Fruit fly (Drosophila melanogaster) whole organism, embryonic: ENCODE results near the gene CG31102.
A peak's percentile ranks its signal among the peaks of the same experiment; 100 is the strongest.

ENCODE experiments used
- ATbp ChIP-seq: fragments of 200-800 bp; sonication (Bioruptor generic); optimal IDR thresholded peaks from 2 replicates; lab custom pipeline; 2017; ENCODE audit warnings: missing biosample characterization, mild to moderate bottlenecking, missing genetic modification characterization, missing genetic modification reagents
- Abd-B ChIP-seq: fragments of 200-800 bp; sonication (Bioruptor generic); optimal IDR thresholded peaks from 2 replicates; lab custom pipeline; 2018; ENCODE audit warnings: missing biosample characterization, mild to moderate bottlenecking, missing genetic modification characterization, moderate library complexity
- BEAF-32 ChIP-seq: fragments of 200-800 bp; sonication (Bioruptor generic); optimal IDR thresholded peaks from 3 replicates; lab custom pipeline; 2017; ENCODE audit warnings: missing biosample characterization, missing genetic modification characterization, mild to moderate bottlenecking, moderate library complexity, missing genetic modification reagents
- CG10209 ChIP-seq: fragments of 200-800 bp; sonication (Bioruptor generic); optimal IDR thresholded peaks from 3 replicates; lab custom pipeline; 2017; ENCODE audit warnings: missing biosample characterization, mild to moderate bottlenecking, missing genetic modification characterization, missing genetic modification reagents
- CG10274 ChIP-seq: fragments of 200-800 bp; sonication (Bioruptor generic); optimal IDR thresholded peaks from 3 replicates; lab custom pipeline; 2017; ENCODE audit warnings: missing biosample characterization, mild to moderate bottlenecking, missing genetic modification characterization
- CG12769 ChIP-seq: fragments of 200-800 bp; sonication (Bioruptor generic); optimal IDR thresholded peaks from 2 replicates; lab custom pipeline; 2019; ENCODE audit warnings: missing biosample characterization, mild to moderate bottlenecking, missing genetic modification characterization, moderate library complexity
- CG12942 ChIP-seq: fragments of 200-800 bp; sonication (Bioruptor generic); optimal IDR thresholded peaks from 3 replicates; lab custom pipeline; 2016; ENCODE audit warnings: missing biosample characterization, missing genetic modification characterization
- CG14860 ChIP-seq: fragments of 200-800 bp; sonication (Bioruptor generic); IDR thresholded peaks from 3 replicates; pipeline ENCODE4 v1.3.6; 2022; ENCODE audit warnings: missing biosample characterization, missing genetic modification characterization; ENCODE audit not compliant: partially characterized antibody
- CG15073 ChIP-seq: fragments of 200-800 bp; sonication (Bioruptor generic); optimal IDR thresholded peaks from 2 replicates; lab custom pipeline; 2016; ENCODE audit warnings: missing biosample characterization, missing genetic modification characterization
- CG1647 ChIP-seq: fragments of 200-800 bp; sonication (Bioruptor generic); optimal IDR thresholded peaks from 3 replicates; lab custom pipeline; 2016; ENCODE audit warnings: missing biosample characterization, missing genetic modification characterization
- CG17328 ChIP-seq: fragments of 200-800 bp; sonication (Bioruptor generic); IDR thresholded peaks from 2 replicates; pipeline ENCODE4 v1.3.6; 2022; ENCODE audit warnings: missing biosample characterization, missing genetic modification characterization
- CG18619 ChIP-seq: fragments of 200-800 bp; sonication (Bioruptor generic); optimal IDR thresholded peaks from 3 replicates; lab custom pipeline; 2017; ENCODE audit warnings: missing biosample characterization, mild to moderate bottlenecking, missing genetic modification characterization
- CG30403 ChIP-seq: fragments of 200-800 bp; sonication (Bioruptor generic); optimal IDR thresholded peaks from 3 replicates; lab custom pipeline; 2016; ENCODE audit warnings: missing biosample characterization, missing genetic modification characterization
- CG30431 ChIP-seq: fragments of 200-800 bp; sonication (Bioruptor generic); optimal IDR thresholded peaks from 2 replicates; lab custom pipeline; 2017; ENCODE audit warnings: missing biosample characterization, missing genetic modification characterization
- CG31441 ChIP-seq: fragments of 200-800 bp; sonication (Bioruptor generic); IDR thresholded peaks from 2 replicates; pipeline ENCODE4 v1.3.6; 2022; ENCODE audit warnings: missing biosample characterization, missing genetic modification characterization
- CG42726 ChIP-seq: fragments of 200-800 bp; sonication (Bioruptor generic); IDR thresholded peaks from 2 replicates; pipeline ENCODE4 v1.3.6; 2022; ENCODE audit warnings: missing biosample characterization, missing genetic modification characterization; ENCODE audit not compliant: partially characterized antibody
- CG4424 ChIP-seq: fragments of 200-800 bp; sonication (Bioruptor generic); optimal IDR thresholded peaks from 3 replicates; lab custom pipeline; 2016; ENCODE audit warnings: missing biosample characterization, missing genetic modification characterization
- CG5180 ChIP-seq: fragments of 200-800 bp; sonication (Bioruptor generic); optimal IDR thresholded peaks from 3 replicates; lab custom pipeline; 2017; ENCODE audit warnings: missing biosample characterization, missing genetic modification characterization, mild to moderate bottlenecking, moderate library complexity, missing genetic modification reagents
- CG7839 ChIP-seq: fragments of 200-800 bp; sonication (Bioruptor generic); optimal IDR thresholded peaks from 3 replicates; lab custom pipeline; 2018; ENCODE audit warnings: missing biosample characterization, mild to moderate bottlenecking, missing genetic modification characterization, moderate library complexity
- CG8281 ChIP-seq: fragments of 200-800 bp; sonication (Bioruptor generic); optimal IDR thresholded peaks from 2 replicates; lab custom pipeline; 2018; ENCODE audit warnings: missing biosample characterization, mild to moderate bottlenecking, missing genetic modification characterization, moderate library complexity
- Camta ChIP-seq: fragments of 200-800 bp; sonication (Bioruptor generic); optimal IDR thresholded peaks from 2 replicates; lab custom pipeline; 2016; ENCODE audit warnings: missing biosample characterization, missing genetic modification characterization
- CkIIα-i1 ChIP-seq: fragments of 200-800 bp; sonication (Bioruptor generic); IDR thresholded peaks from 2 replicates; pipeline ENCODE4 v1.3.6; 2022; ENCODE audit warnings: missing biosample characterization, missing genetic modification characterization
- D19A ChIP-seq: fragments of 200-800 bp; optimal IDR thresholded peaks from 3 replicates; lab custom pipeline; 2019; ENCODE audit warnings: missing biosample characterization, mild to moderate bottlenecking, missing genetic modification characterization, moderate library complexity
- Dip3 ChIP-seq: fragments of 200-800 bp; sonication (Bioruptor generic); optimal IDR thresholded peaks from 3 replicates; lab custom pipeline; 2016; ENCODE audit warnings: missing biosample characterization, missing genetic modification characterization
- Kr ChIP-seq: fragments of 200-800 bp; sonication (Bioruptor generic); optimal IDR thresholded peaks from 2 replicates; lab custom pipeline; 2017; ENCODE audit warnings: missing biosample characterization, mild to moderate bottlenecking, missing genetic modification characterization
- Lim3 ChIP-seq: fragments of 200-800 bp; sonication (Bioruptor generic); IDR thresholded peaks from 2 replicates; pipeline ENCODE4 v1.3.6; 2022; ENCODE audit warnings: missing biosample characterization, missing genetic modification characterization
- Lpt ChIP-seq: fragments of >200 bp; optimal IDR thresholded peaks from 2 replicates; lab custom pipeline; 2018; ENCODE audit warnings: missing biosample characterization, missing genetic modification characterization
- Oli ChIP-seq: fragments of 200-800 bp; sonication (Bioruptor generic); optimal IDR thresholded peaks from 2 replicates; lab custom pipeline; 2018; ENCODE audit warnings: missing biosample characterization, mild to moderate bottlenecking, missing genetic modification characterization, moderate library complexity
- Scr ChIP-seq: fragments of 200-800 bp; sonication (Bioruptor generic); IDR thresholded peaks from 2 replicates; pipeline ENCODE4 v1.3.6; 2022; ENCODE audit warnings: missing biosample characterization, missing genetic modification characterization; ENCODE audit not compliant: partially characterized antibody
- Tbp ChIP-seq: fragments of >200 bp; optimal IDR thresholded peaks from 2 replicates; lab custom pipeline; 2018; ENCODE audit warnings: missing biosample characterization, missing genetic modification characterization
- Usf ChIP-seq: fragments of 200-800 bp; sonication (Bioruptor generic); optimal IDR thresholded peaks from 2 replicates; lab custom pipeline; 2017; ENCODE audit warnings: missing genotype, missing biosample characterization, missing genetic modification characterization
- Xrp1 ChIP-seq: fragments of 200-800 bp; sonication (Bioruptor generic); IDR thresholded peaks from 2 replicates; pipeline ENCODE4 v1.3.6; 2022; ENCODE audit warnings: missing biosample characterization, missing genetic modification characterization
- ab ChIP-seq: fragments of 200-800 bp; sonication (Bioruptor generic); optimal IDR thresholded peaks from 2 replicates; lab custom pipeline; 2016; ENCODE audit warnings: missing biosample characterization, missing genetic modification characterization
- amos ChIP-seq: fragments of 200-800 bp; sonication (Bioruptor generic); IDR thresholded peaks from 2 replicates; pipeline ENCODE4 v1.3.6; 2022; ENCODE audit warnings: missing biosample characterization, missing genetic modification characterization; ENCODE audit not compliant: partially characterized antibody
- aop ChIP-seq: fragments of 200-800 bp; sonication (Bioruptor generic); IDR thresholded peaks from 2 replicates; pipeline ENCODE4 v1.3.6; 2022; ENCODE audit warnings: missing biosample characterization, missing genetic modification characterization
- bcd ChIP-seq: fragments of 200-800 bp; sonication (Bioruptor generic); optimal IDR thresholded peaks from 2 replicates; lab custom pipeline; 2017; ENCODE audit warnings: missing biosample characterization, mild to moderate bottlenecking, missing genetic modification characterization
- chm ChIP-seq: fragments of 200-800 bp; sonication (Bioruptor generic); IDR thresholded peaks from 2 replicates; pipeline ENCODE4 v1.3.6; 2022; ENCODE audit warnings: missing biosample characterization, missing genetic modification characterization
- crol ChIP-seq: fragments of 200-800 bp; sonication (Bioruptor generic); IDR thresholded peaks from 2 replicates; pipeline ENCODE4 v1.3.6; 2022; ENCODE audit warnings: missing biosample characterization, missing genetic modification characterization
- ems ChIP-seq: fragments of 200-800 bp; sonication (Bioruptor generic); optimal IDR thresholded peaks from 3 replicates; lab custom pipeline; 2016; ENCODE audit warnings: missing biosample characterization, missing genetic modification characterization
- insv ChIP-seq, 2 experiments: fragments of 200-800 bp; sonication (Bioruptor generic); optimal IDR thresholded peaks; 3 replicates each; lab custom pipeline; 2016 to 2018; ENCODE audit warnings: missing biosample characterization in 2 of 2, missing genetic modification characterization in 2 of 2
- maf-S ChIP-seq: fragments of 200-800 bp; sonication (Bioruptor generic); optimal IDR thresholded peaks from 2 replicates; lab custom pipeline; 2016; ENCODE audit warnings: missing biosample characterization, missing genetic modification characterization
- nerfin-2 ChIP-seq: fragments of 200-800 bp; sonication (Bioruptor generic); IDR thresholded peaks from 2 replicates; pipeline ENCODE4 v1.3.6; 2022; ENCODE audit warnings: missing biosample characterization, missing genetic modification characterization; ENCODE audit not compliant: partially characterized antibody
- pita ChIP-seq: fragments of 200-800 bp; sonication (Bioruptor generic); optimal IDR thresholded peaks from 2 replicates; lab custom pipeline; 2017; ENCODE audit warnings: missing biosample characterization, mild to moderate bottlenecking, missing genetic modification characterization
- sc ChIP-seq, 3 experiments: fragments of >200 bp in 2 of 3; fragments of 200-800 bp in 1 of 3; sonication (Bioruptor generic) in 1 of 3; optimal IDR thresholded peaks; 2 replicates in 2 of 3; 3 replicates in 1 of 3; lab custom pipeline; 2017; ENCODE audit warnings: mild to moderate bottlenecking in 1 of 3, missing biosample characterization in 1 of 3, missing genetic modification characterization in 1 of 3, missing genetic modification reagents in 1 of 3
- seq ChIP-seq: fragments of 200-800 bp; sonication (Bioruptor generic); IDR thresholded peaks from 2 replicates; pipeline ENCODE4 v1.3.6; 2022; ENCODE audit warnings: missing biosample characterization, missing genetic modification characterization
- tll ChIP-seq, 2 experiments: fragments of 200-800 bp in 1 of 2; fragments of >200 bp in 1 of 2; sonication (Bioruptor generic) in 1 of 2; optimal IDR thresholded peaks; 2 replicates each; lab custom pipeline; 2017 to 2019; ENCODE audit warnings: missing biosample characterization in 2 of 2, missing genetic modification characterization in 2 of 2, mild to moderate bottlenecking in 1 of 2, moderate library complexity in 1 of 2
- unc-4 ChIP-seq: fragments of 200-800 bp; sonication (Bioruptor generic); IDR thresholded peaks from 2 replicates; pipeline ENCODE4 v1.3.6; 2022; ENCODE audit warnings: missing biosample characterization, missing genetic modification characterization; ENCODE audit not compliant: partially characterized antibody
- vnd ChIP-seq: fragments of 200-800 bp; sonication (Bioruptor generic); IDR thresholded peaks from 3 replicates; pipeline ENCODE4 v1.3.6; 2022; ENCODE audit warnings: missing biosample characterization, missing genetic modification characterization; ENCODE audit not compliant: partially characterized antibody
- zf30C ChIP-seq: fragments of 200-800 bp; sonication (Bioruptor generic); optimal IDR thresholded peaks from 3 replicates; lab custom pipeline; 2018; ENCODE audit warnings: missing biosample characterization, mild to moderate bottlenecking, missing genetic modification characterization

CG31102 gene

dm6 chr3R:25262322-25262761, 33.1 kb downstream of the CG31102 start, which contains the start of the genes Kdsr and CG11858 (continued):
- TF ChIP-seq Kr (GFP tag; lab: Kevin White, UChicago), result no peak
- TF ChIP-seq Lpt, result no peak
- peak; percentile 40 for TF ChIP-seq maf-S
- no peak for TF ChIP-seq nerfin-2
- TF ChIP-seq tll (GFP tag; optimal IDR thresholded peaks at IDR 0.05; lab: Kevin White, UChicago), result no peak
- TF ChIP-seq CG10274 (GFP tag; lab: Kevin White, UChicago), result no peak
- no peak for TF ChIP-seq CG15073
- TF ChIP-seq unc-4 (GFP tag; lab: Robert Waterston, UW), result peak; percentile 56; the same call in 1 of the 2 replicates
- TF ChIP-seq D19A (tag; lab: Kevin White, UChicago), result no peak
- TF ChIP-seq CG5180, result no peak
- TF ChIP-seq Scr (GFP tag; lab: Robert Waterston, UW), result peak; percentile 40
- TF ChIP-seq Xrp1 (GFP tag; lab: Robert Waterston, UW), result peak; percentile 76
- TF ChIP-seq ab (GFP tag; lab: Kevin White, UChicago), result no peak
- TF ChIP-seq vnd, result 0 out of 3 replicates have a peak, but pooled peaks have one; percentile 23
- TF ChIP-seq CG10209, result peak; percentile 38
- TF ChIP-seq Abd-B, result no peak
- peak; percentile 65 for TF ChIP-seq CG17328 (GFP tag; lab: Robert Waterston, UW)
- no peak for TF ChIP-seq CG14860
- TF ChIP-seq Tbp (GFP tag; lab: Kevin White, UChicago), result no peak
- peak; percentile 55; the same call in 1 of the 2 replicates for TF ChIP-seq seq (GFP tag; lab: Robert Waterston, UW)
- no peak for TF ChIP-seq crol (GFP tag; lab: Robert Waterston, UW)
- TF ChIP-seq CkIIα-i1 (GFP tag; lab: Robert Waterston, UW), result no peak
- peak; percentile 19 for TF ChIP-seq CG1647
- TF ChIP-seq bcd (GFP tag; lab: Kevin White, UChicago), result no peak
- no peak; the same call in 1 of the 2 replicates for TF ChIP-seq CG31441
- TF ChIP-seq BEAF-32 (GFP tag; lab: Kevin White, UChicago), result peak; percentile 52
- TF ChIP-seq CG18619 (GFP tag; lab: Kevin White, UChicago), result peak; percentile 25
- TF ChIP-seq ATbp (GFP tag; lab: Kevin White, UChicago), result no peak
- no peak for TF ChIP-seq sc (optimal IDR thresholded peaks at IDR 0.05; lab: Kevin White, UChicago)
- no peak for TF ChIP-seq sc (GFP tag; optimal IDR thresholded peaks at IDR 0.05; lab: Kevin White, UChicago)
- TF ChIP-seq chm (GFP tag; lab: Robert Waterston, UW), result 0 out of 2 replicates have a peak, but pooled peaks have one; percentile 5
- peak; percentile 16 for TF ChIP-seq Camta (GFP tag; lab: Kevin White, UChicago)
- no peak for TF ChIP-seq Usf (GFP tag; lab: Kevin White, UChicago)
- TF ChIP-seq zf30C (GFP tag; lab: Kevin White, UChicago), result no peak
- TF ChIP-seq pita (GFP tag; lab: Kevin White, UChicago), result no peak
- TF ChIP-seq CG30403 (GFP tag; lab: Kevin White, UChicago), result peak; percentile 82
- peak; percentile 56 for TF ChIP-seq CG4424 (GFP tag; lab: Kevin White, UChicago)
- TF ChIP-seq amos (GFP tag; lab: Robert Waterston, UW), result no peak
- TF ChIP-seq ems, result peak; percentile 19
- TF ChIP-seq Dip3 (GFP tag; lab: Kevin White, UChicago), result peak; percentile 50
- TF ChIP-seq CG30431 (GFP tag; lab: Kevin White, UChicago), result no peak
- peak; percentile 68 for TF ChIP-seq CG12769
- TF ChIP-seq insv (GFP tag; optimal IDR thresholded peaks at IDR 0.05; lab: Kevin White, UChicago), result peak in 1 of 2 experiments; percentile 81
- TF ChIP-seq CG12942 (GFP tag; lab: Kevin White, UChicago), result peak; percentile 49
- TF ChIP-seq CG42726 (GFP tag; lab: Robert Waterston, UW), result no peak
- peak; percentile 64 for TF ChIP-seq CG7839 (tag; lab: Kevin White, UChicago)
- TF ChIP-seq Oli, result peak; percentile 46
- TF ChIP-seq aop (GFP tag; lab: Robert Waterston, UW), result no peak
- peak; percentile 7 for TF ChIP-seq CG8281
- no peak for TF ChIP-seq Lim3 (GFP tag; lab: Robert Waterston, UW)
